Fruit fly (Drosophila melanogaster) whole organism: ENCODE results near the gene Gart.

ENCODE experiments used
- CG8478 ChIP-seq: fragments of >200 bp; optimal IDR thresholded peaks from 2 replicates; lab custom pipeline; 2018; ENCODE audit warnings: inconsistent platforms
- Dll ChIP-seq: fragments of >200 bp; optimal IDR thresholded peaks from 2 replicates; lab custom pipeline; 2017
- EcR ChIP-seq, 2 experiments: fragments of >200 bp; optimal IDR thresholded peaks; 2 replicates each; lab custom pipeline; 2017; ENCODE audit warnings: missing biosample characterization in 2 of 2, missing genetic modification characterization in 2 of 2, missing genetic modification reagents in 2 of 2
- usp ChIP-seq: fragments of >200 bp; optimal IDR thresholded peaks from 2 replicates; lab custom pipeline; 2017; ENCODE audit warnings: missing biosample characterization, missing genetic modification characterization, mixed read lengths

dm6 chr2L:7028440-7028839 is 4.7 kb upstream of the Gart start:
- TF ChIP-seq CG8478 (lab: Kevin White, UChicago) (no peak), Dll (lab: Kevin White, UChicago) (no peak), usp (no peak), EcR (GFP tag; optimal IDR thresholded peaks at IDR 0.05; lab: Kevin White, UChicago) (no peak)
